Worm (Caenorhabditis elegans): ENCODE data around the gene Y39E4B.10.
A peak's percentile ranks its signal among the peaks of the same experiment; 100 is the strongest.

Gene Y39E4B.10

DNA sequence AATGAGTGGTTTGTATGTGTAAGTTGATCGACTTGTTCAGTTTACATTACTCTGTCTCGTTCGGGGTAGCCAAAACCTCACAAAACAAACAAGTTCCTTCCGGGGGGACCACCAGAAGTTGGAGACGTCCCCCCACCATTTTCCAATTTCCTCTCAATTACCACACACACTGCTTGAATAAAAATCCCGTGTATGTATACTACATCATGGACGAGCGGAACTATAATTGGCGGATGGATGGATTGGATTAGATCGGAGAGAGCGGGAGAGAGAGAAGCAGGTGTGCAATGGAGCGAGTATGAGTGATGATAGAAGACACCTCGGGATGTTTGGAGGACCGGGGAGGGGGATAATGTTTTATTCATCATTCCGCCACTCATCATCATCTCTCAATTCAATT, 21.4 kb downstream of the Y39E4B.10 start:
- no peak for TF ChIP-seq W03F9.2 (tag; optimal IDR thresholded peaks at IDR 0.05)
- TF ChIP-seq him-1 (tag; optimal IDR thresholded peaks at IDR 0.05) = no peak
- no peak for TF ChIP-seq dao-5 (tag; optimal IDR thresholded peaks at IDR 0.05)

DNA sequence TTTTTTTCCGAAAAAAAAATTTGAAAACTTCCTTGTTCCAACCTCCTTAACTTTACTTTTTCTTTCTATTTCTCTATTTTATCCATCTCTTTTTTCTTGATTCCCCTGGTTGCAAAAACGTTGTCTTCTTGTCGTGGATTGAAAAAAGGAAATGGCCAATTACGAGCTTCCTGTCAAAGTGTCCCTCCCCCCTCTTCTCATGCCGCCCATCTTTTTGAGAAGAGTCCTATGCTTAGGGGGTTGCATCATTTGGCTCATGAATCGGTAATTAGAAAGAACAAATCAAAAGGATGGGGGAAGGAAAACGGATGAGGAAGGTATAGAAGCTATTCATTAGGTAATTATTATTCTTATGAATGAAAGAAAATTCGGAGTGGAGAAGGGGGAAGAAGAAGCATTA, 25.5 kb downstream of the Y39E4B.10 start:
- TF ChIP-seq W03F9.2 (tag; optimal IDR thresholded peaks at IDR 0.05) = no peak
- TF ChIP-seq dao-5 (tag; optimal IDR thresholded peaks at IDR 0.05) = no peak
- no peak for TF ChIP-seq him-1 (tag; optimal IDR thresholded peaks at IDR 0.05)

DNA sequence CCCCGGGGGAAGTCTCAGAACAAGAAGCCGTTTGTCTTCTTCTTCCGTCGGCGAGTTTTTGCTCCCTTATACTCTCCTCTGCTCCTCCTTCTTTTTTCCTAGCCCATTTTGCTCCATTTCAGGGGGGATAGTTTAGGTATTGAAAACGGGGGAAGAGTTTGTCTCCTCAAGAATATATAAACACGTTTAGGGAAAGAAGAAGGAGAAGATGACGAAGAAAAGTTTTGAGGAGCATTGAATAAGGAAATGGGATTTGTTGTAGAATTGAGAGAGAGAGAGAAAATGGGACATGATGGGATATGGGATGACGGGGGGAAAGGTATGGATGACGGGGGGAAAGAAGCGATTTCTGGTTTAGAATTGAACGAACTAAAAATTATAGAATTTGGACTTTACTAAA, 29.2 kb downstream of the Y39E4B.10 start:
- TF ChIP-seq him-1 (tag; optimal IDR thresholded peaks at IDR 0.05) (no peak), W03F9.2 (tag; optimal IDR thresholded peaks at IDR 0.05) (no peak), dao-5 (tag; optimal IDR thresholded peaks at IDR 0.05) (no peak)

DNA sequence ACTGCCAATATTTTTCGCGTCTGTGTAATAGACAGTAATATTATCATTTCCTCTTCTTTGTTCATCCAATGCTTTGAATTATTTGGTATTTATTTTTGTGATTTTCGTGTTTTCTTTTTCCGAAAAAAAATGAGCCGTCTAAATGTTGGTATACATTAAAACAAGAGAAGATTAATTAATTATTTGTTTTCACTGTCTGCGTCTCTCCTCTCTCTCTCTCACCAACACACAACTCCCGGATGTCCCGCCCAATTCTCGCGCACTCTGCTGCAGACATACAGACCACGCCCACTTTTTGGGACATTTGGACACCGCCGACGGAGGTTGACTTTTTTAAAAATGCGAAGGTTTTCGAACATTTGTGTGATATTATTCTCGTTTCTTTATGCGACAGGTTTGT, 33.1 kb downstream of the Y39E4B.10 start, which contains the start of gene zig-8:
TSS of gene zig-8 (plus strand) at position 301 of the 400 bp plus-strand sequence.
- TF ChIP-seq dao-5 (tag; optimal IDR thresholded peaks at IDR 0.05) (no peak), him-1 (tag; optimal IDR thresholded peaks at IDR 0.05) (no peak), W03F9.2 (tag; optimal IDR thresholded peaks at IDR 0.05) (no peak)

DNA sequence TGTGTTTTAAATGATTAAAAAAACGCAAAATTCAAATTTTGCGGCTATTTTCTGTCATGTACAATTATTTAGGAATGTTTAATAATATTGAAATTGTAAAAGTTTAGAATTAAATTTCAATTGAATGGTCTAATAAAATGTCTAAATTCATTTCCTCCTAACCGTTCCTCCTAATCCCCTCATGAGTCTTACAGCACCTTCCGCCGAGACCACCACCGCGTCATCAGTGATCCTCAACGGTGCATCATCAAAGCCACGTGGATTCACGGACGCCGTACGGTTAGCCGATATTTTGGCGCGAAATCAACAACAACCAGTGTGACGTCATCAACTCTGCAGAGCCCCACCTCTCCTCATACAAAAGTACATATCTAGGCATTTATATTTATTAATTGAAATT, 34.2 kb downstream of the Y39E4B.10 start:
- TF ChIP-seq W03F9.2 (tag; optimal IDR thresholded peaks at IDR 0.05) (no peak), him-1 (tag; optimal IDR thresholded peaks at IDR 0.05) (no peak)

DNA sequence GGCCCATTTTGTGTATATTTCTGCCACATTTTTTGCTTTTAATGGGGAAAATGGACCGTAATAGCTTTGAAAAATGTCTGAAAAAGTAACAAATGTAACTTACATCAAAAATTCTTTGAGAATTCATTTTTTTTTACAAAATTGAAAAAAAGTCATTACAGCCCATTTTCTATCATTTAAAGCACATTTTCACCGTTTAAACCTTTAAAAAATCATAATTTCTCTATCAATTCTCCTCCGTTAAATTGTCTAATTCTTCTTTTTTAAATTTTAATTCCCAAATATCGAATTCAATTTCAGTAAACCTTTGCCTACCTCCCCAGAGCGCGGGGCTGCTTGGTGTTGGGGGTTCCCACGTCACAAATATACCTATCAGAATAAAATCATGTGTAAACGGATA, 45.4 kb downstream of the Y39E4B.10 start, which contains the start of gene dhhc-8:
TSS of gene dhhc-8 (plus strand) at position 301 of the 400 bp plus-strand sequence.
- TF ChIP-seq him-1 (tag; optimal IDR thresholded peaks at IDR 0.05) (no peak), dao-5 (tag; optimal IDR thresholded peaks at IDR 0.05) (no peak), W03F9.2 (tag; optimal IDR thresholded peaks at IDR 0.05) (no peak)

DNA sequence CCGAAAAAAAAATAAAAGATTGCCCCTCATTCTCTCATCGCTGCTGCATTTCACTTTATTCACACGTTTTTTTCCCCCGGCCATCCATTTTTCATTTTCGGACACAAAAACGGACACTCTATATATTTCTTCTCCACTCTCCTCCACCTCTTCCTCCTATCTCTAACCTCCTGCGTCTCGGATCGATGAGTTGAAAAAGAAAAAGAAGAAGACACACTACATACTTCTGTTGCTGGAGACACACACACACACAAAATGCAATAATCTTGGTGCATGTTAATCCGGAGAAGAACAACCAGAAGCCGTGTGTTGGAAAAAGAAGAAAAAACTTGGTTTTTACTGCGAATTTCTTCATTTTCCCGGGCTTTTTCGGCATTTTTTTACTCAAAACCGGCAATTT, 46.7 kb downstream of the Y39E4B.10 start:
- TF ChIP-seq dao-5 (tag; optimal IDR thresholded peaks at IDR 0.05) (no peak), him-1 (tag; optimal IDR thresholded peaks at IDR 0.05) (no peak), W03F9.2 (tag; optimal IDR thresholded peaks at IDR 0.05) (no peak)

DNA sequence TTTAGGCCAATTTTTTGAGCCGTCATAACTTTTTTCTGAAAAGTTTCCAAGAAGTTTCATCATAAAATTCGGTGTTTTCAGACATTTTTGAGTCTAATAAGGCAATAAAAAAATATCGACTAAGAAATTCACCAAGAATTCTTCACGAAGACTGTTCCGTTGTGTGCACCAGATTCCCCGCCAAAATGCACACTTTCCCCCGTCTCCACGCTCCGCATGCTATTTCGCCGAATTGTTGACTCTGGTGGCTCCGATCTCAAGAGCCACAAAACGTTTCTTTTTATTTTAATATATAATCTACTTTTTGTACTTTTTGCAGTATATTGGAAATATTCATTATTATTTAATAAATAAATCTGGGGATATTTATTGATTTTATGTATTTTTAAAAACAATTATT, 47.2 kb downstream of the Y39E4B.10 start:
- TF ChIP-seq W03F9.2 (tag; optimal IDR thresholded peaks at IDR 0.05) = no peak
- TF ChIP-seq dao-5 (tag; optimal IDR thresholded peaks at IDR 0.05) = no peak
- TF ChIP-seq him-1 (tag; optimal IDR thresholded peaks at IDR 0.05) = no peak

DNA sequence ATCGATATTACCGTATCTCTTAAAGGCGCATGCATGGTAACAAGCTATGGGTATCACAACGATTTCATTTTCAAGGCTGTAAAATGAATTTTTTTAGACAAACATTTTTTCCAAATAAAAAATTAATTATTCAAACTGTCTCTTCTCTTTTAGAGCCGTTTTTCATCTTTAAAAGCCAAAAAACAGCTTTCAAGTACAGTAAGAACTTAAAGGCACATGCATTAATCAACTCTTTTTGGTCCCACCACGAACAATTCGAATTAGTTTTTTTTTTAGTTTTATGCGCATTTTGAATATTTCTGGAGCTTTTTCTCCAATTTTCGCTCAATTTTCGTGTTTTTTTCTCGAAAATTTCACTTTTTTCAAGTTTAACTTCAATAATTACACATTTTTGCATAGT, 48.2 kb downstream of the Y39E4B.10 start:
- TF ChIP-seq W03F9.2 (tag; optimal IDR thresholded peaks at IDR 0.05) (peak; percentile 17), dao-5 (tag; optimal IDR thresholded peaks at IDR 0.05) (no peak), him-1 (tag; optimal IDR thresholded peaks at IDR 0.05) (no peak)

DNA sequence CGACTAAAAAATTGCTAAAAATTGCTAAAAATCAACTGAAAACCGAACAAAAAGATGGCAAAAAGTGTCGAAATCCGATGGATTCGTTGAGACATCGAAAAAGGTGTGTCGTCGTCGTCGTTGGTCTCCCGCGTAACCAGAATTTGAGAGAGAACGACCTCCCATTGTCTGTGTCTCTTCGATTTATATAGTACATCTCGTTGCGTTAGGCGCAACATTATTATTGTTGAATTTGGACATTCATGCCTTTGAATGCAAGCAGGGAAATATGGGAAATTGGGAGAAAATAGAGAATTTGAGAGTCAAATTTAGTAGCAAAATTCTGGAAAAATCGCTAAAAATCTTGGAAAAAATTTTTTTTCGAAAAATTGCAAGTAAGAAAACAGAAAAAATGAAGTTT, 48.7 kb downstream of the Y39E4B.10 start:
- TF ChIP-seq dao-5 (tag; optimal IDR thresholded peaks at IDR 0.05) (no peak), him-1 (tag; optimal IDR thresholded peaks at IDR 0.05) (no peak), W03F9.2 (tag; optimal IDR thresholded peaks at IDR 0.05) (no peak)

DNA sequence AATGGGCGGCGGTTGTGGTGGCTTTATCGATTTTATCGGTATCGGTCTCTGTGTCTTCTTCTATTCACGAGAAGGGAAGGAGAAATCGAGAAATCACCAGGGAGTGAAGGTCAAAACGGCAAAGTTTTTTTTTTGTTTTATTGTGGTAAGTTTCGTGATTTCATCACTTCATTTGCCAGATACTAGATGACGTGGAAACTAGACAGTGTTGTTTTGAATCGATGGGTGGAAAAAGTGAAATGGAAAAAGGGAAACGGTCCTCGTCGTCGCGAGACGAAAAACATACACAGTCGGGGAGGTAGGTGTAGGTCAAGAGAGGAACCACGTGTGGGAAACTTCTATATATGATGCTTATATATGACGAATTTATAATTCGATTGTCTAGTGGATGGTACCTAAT, 51.6 kb downstream of the Y39E4B.10 start:
- TF ChIP-seq W03F9.2 (tag; optimal IDR thresholded peaks at IDR 0.05) (no peak), him-1 (tag; optimal IDR thresholded peaks at IDR 0.05) (no peak), dao-5 (tag; optimal IDR thresholded peaks at IDR 0.05) (no peak)

DNA sequence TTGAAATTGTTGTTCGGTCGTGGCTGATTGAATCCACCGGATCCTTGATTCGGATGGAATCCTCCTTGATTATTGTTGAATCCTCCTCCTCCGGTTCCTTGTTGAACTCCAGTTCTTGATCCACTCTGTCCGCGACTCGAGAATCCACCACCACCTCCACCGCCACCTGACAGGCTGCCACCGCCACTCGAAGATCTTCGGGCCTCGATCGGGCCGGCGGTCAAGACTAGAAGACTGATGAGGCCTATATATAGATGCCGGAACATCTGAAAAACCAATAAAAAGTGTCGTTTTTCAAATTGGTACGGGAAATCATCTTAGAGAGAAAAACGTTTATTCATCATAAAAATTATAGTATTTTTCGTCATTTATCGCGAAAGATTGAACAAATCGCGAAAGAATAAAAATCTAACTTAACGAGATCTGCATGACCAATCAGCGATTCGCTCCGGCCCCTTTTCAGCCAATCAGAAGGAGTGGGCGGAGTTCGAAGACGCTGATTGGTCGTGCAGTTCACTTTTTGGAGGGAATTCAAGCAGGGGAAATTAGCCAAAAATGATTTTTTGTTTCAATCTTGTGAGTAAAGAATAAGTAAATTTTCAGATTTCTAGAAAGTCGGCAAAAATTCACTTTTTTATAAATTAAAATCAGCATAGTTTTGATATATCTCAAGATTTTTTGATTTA, 53.3 kb downstream of the Y39E4B.10 start, which contains the start of gene pqn-83:
TSS of gene pqn-83 (minus strand) at position 272 of the 686 bp plus-strand sequence.
- TF ChIP-seq him-1 (tag; optimal IDR thresholded peaks at IDR 0.05) (no peak), W03F9.2 (tag; optimal IDR thresholded peaks at IDR 0.05) (no peak), dao-5 (tag; optimal IDR thresholded peaks at IDR 0.05) (no peak)

DNA sequence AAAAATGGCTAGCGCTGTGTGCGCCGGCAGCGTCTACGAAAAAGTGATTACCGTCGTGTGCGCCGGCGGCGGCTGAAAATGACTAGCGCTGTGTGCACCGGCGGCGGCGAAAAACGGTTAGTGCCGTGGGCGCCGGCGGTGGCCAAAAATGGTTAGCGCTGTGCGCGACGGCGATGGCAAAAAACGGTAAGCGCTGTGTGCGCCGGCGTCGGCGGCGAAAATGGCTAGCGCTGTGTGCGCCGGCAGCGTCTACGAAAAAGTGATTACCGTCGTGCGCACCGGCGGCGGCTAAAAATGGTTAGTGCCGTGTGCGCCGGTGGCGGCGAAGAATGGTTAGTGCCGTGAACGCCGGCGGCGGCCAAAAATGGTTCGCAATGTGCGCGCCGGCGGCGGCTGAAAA, 60.3 kb downstream of the Y39E4B.10 start:
- TF ChIP-seq W03F9.2 (tag; optimal IDR thresholded peaks at IDR 0.05) = no peak
- TF ChIP-seq dao-5 (tag; optimal IDR thresholded peaks at IDR 0.05) = no peak
- no peak for TF ChIP-seq him-1 (tag; optimal IDR thresholded peaks at IDR 0.05)

Measured in whole organism, L4/young adult.